Fruit fly (Drosophila melanogaster) whole organism, embryonic: ENCODE results near the gene Xe7.

ENCODE experiments used
- Adf1 ChIP-seq: fragments of 200-800 bp; sonication (Bioruptor generic); IDR thresholded peaks from 2 replicates; pipeline ENCODE4 v1.3.6; 2022; ENCODE audit warnings: missing biosample characterization, missing genetic modification characterization
- Aef1 ChIP-seq: fragments of 200-800 bp; sonication (Bioruptor generic); IDR thresholded peaks from 3 replicates; pipeline ENCODE4 v1.3.6; 2022; ENCODE audit warnings: missing biosample characterization, missing genetic modification characterization
- BEAF-32 ChIP-seq: fragments of 200-800 bp; sonication (Bioruptor generic); optimal IDR thresholded peaks from 3 replicates; lab custom pipeline; 2017; ENCODE audit warnings: missing biosample characterization, missing genetic modification characterization, mild to moderate bottlenecking, moderate library complexity, missing genetic modification reagents
- CG11247 ChIP-seq: fragments of 200-800 bp; sonication (Bioruptor generic); IDR thresholded peaks from 2 replicates; pipeline ENCODE4 v1.3.6; 2022; ENCODE audit warnings: missing biosample characterization, missing genetic modification characterization
- CG11398 ChIP-seq: fragments of 200-800 bp; sonication (Bioruptor generic); optimal IDR thresholded peaks from 2 replicates; lab custom pipeline; 2016; ENCODE audit warnings: missing biosample characterization, missing genetic modification characterization
- CG12942 ChIP-seq: fragments of 200-800 bp; sonication (Bioruptor generic); optimal IDR thresholded peaks from 3 replicates; lab custom pipeline; 2016; ENCODE audit warnings: missing biosample characterization, missing genetic modification characterization
- CG14710 ChIP-seq: fragments of 200-800 bp; sonication (Bioruptor generic); optimal IDR thresholded peaks from 3 replicates; lab custom pipeline; 2019; ENCODE audit warnings: missing biosample characterization, mild to moderate bottlenecking, missing genetic modification characterization, moderate library complexity
- CG1529 ChIP-seq: fragments of 200-800 bp; sonication (Bioruptor generic); optimal IDR thresholded peaks from 3 replicates; lab custom pipeline; 2018; ENCODE audit warnings: missing biosample characterization, missing genetic modification characterization
- CG16779 ChIP-seq: fragments of 200-800 bp; sonication (Bioruptor generic); IDR thresholded peaks from 2 replicates; pipeline ENCODE4 v1.3.6; 2022; ENCODE audit warnings: missing biosample characterization, missing genetic modification characterization
- CG17385 ChIP-seq: fragments of 200-800 bp; sonication (Bioruptor generic); optimal IDR thresholded peaks from 3 replicates; lab custom pipeline; 2018; ENCODE audit warnings: missing biosample characterization, mild to moderate bottlenecking, missing genetic modification characterization
- CG17568 ChIP-seq: fragments of 200-800 bp; sonication (Bioruptor generic); optimal IDR thresholded peaks from 2 replicates; lab custom pipeline; 2018; ENCODE audit warnings: missing biosample characterization, mild to moderate bottlenecking, missing genetic modification characterization, moderate library complexity
- CG17802 ChIP-seq: fragments of 200-800 bp; sonication (Bioruptor generic); optimal IDR thresholded peaks from 2 replicates; lab custom pipeline; 2018; ENCODE audit warnings: missing biosample characterization, mild to moderate bottlenecking, missing genetic modification characterization, moderate library complexity
- CG33557 ChIP-seq: fragments of 200-800 bp; sonication (Bioruptor generic); optimal IDR thresholded peaks from 2 replicates; lab custom pipeline; 2019; ENCODE audit warnings: missing biosample characterization, mild to moderate bottlenecking, missing genetic modification characterization, moderate library complexity
- CG4424 ChIP-seq: fragments of 200-800 bp; sonication (Bioruptor generic); optimal IDR thresholded peaks from 3 replicates; lab custom pipeline; 2016; ENCODE audit warnings: missing biosample characterization, missing genetic modification characterization
- CG4730 ChIP-seq: fragments of 200-800 bp; sonication (Bioruptor generic); IDR thresholded peaks from 2 replicates; pipeline ENCODE4 v1.3.6; 2022; ENCODE audit warnings: missing biosample characterization, missing genetic modification characterization
- CG6175 ChIP-seq: fragments of 200-800 bp; sonication (Bioruptor generic); IDR thresholded peaks from 3 replicates; pipeline ENCODE4 v1.3.6; 2022; ENCODE audit warnings: missing biosample characterization, missing genetic modification characterization
- CG6683 ChIP-seq: fragments of 200-800 bp; sonication (Bioruptor generic); optimal IDR thresholded peaks from 2 replicates; lab custom pipeline; 2017; ENCODE audit warnings: missing biosample characterization, mild to moderate bottlenecking, missing genetic modification characterization, missing genetic modification reagents
- CG8765 ChIP-seq: fragments of 200-800 bp; sonication (Bioruptor generic); IDR thresholded peaks from 2 replicates; pipeline ENCODE4 v1.3.6; 2022; ENCODE audit warnings: missing biosample characterization, missing genetic modification characterization
- CG9609 ChIP-seq: fragments of 200-800 bp; sonication (Bioruptor generic); optimal IDR thresholded peaks from 3 replicates; lab custom pipeline; 2016; ENCODE audit warnings: missing biosample characterization, missing genetic modification characterization
- D19A ChIP-seq: fragments of 200-800 bp; optimal IDR thresholded peaks from 3 replicates; lab custom pipeline; 2019; ENCODE audit warnings: missing biosample characterization, mild to moderate bottlenecking, missing genetic modification characterization, moderate library complexity
- ERR ChIP-seq: fragments of 200-800 bp; sonication (Bioruptor generic); optimal IDR thresholded peaks from 2 replicates; lab custom pipeline; 2016; ENCODE audit warnings: missing biosample characterization, missing genetic modification characterization
- Hand ChIP-seq: fragments of 200-800 bp; sonication (Bioruptor generic); optimal IDR thresholded peaks from 2 replicates; lab custom pipeline; 2017; ENCODE audit warnings: mild to moderate bottlenecking, missing biosample characterization, missing genetic modification reagents, missing genetic modification characterization
- HmgD ChIP-seq: fragments of 200-800 bp; sonication (Bioruptor generic); optimal IDR thresholded peaks from 3 replicates; lab custom pipeline; 2016; ENCODE audit warnings: missing biosample characterization, missing genetic modification characterization
- NC2α ChIP-seq: fragments of 200-800 bp; sonication (Bioruptor generic); optimal IDR thresholded peaks from 2 replicates; lab custom pipeline; 2016; ENCODE audit warnings: missing biosample characterization, missing genetic modification characterization
- NC2β ChIP-seq: fragments of 200-800 bp; sonication (Bioruptor generic); optimal IDR thresholded peaks from 2 replicates; lab custom pipeline; 2016; ENCODE audit warnings: missing biosample characterization, missing genetic modification characterization
- NFAT ChIP-seq: fragments of 200-800 bp; sonication (Bioruptor generic); IDR thresholded peaks from 2 replicates; pipeline ENCODE4 v1.3.6; 2022; ENCODE audit warnings: missing biosample characterization, missing genetic modification characterization
- NK7.1 ChIP-seq: fragments of 200-800 bp; sonication (Bioruptor generic); optimal IDR thresholded peaks from 3 replicates; lab custom pipeline; 2016; ENCODE audit warnings: missing biosample characterization, missing genetic modification characterization
- NfI ChIP-seq: fragments of 200-800 bp; sonication (Bioruptor generic); optimal IDR thresholded peaks from 3 replicates; lab custom pipeline; 2018; ENCODE audit warnings: missing biosample characterization, mild to moderate bottlenecking, missing genetic modification characterization, moderate library complexity
- Ptx1 ChIP-seq: fragments of 200-800 bp; sonication (Bioruptor generic); IDR thresholded peaks from 2 replicates; pipeline ENCODE4 v1.3.6; 2022; ENCODE audit warnings: missing biosample characterization, missing genetic modification characterization
- Rx ChIP-seq: fragments of 200-800 bp; sonication (Bioruptor generic); IDR thresholded peaks from 2 replicates; pipeline ENCODE4 v1.3.6; 2022; ENCODE audit warnings: missing biosample characterization, missing genetic modification characterization
- Sox102F ChIP-seq: fragments of 200-800 bp; sonication (Bioruptor generic); optimal IDR thresholded peaks from 2 replicates; lab custom pipeline; 2018; ENCODE audit warnings: missing biosample characterization, mild to moderate bottlenecking, missing genetic modification characterization, moderate library complexity
- Sry-β ChIP-seq: fragments of 200-800 bp; sonication (Bioruptor generic); optimal IDR thresholded peaks from 2 replicates; lab custom pipeline; 2018; ENCODE audit warnings: missing biosample characterization, mild to moderate bottlenecking, missing genetic modification characterization, moderate library complexity
- ash1 ChIP-seq: fragments of 200-800 bp; sonication (Bioruptor generic); optimal IDR thresholded peaks from 2 replicates; lab custom pipeline; 2018; ENCODE audit warnings: missing biosample characterization, mild to moderate bottlenecking, missing genetic modification characterization
- bab2 ChIP-seq: fragments of 200-800 bp; sonication (Bioruptor generic); optimal IDR thresholded peaks from 2 replicates; lab custom pipeline; 2016; ENCODE audit warnings: missing biosample characterization, missing genetic modification characterization
- caup ChIP-seq: fragments of 200-800 bp; sonication (Bioruptor generic); optimal IDR thresholded peaks from 3 replicates; lab custom pipeline; 2017; ENCODE audit warnings: missing biosample characterization, mild to moderate bottlenecking, missing genetic modification characterization, moderate library complexity; ENCODE audit not compliant: severe bottlenecking
- chn ChIP-seq: fragments of 200-800 bp; sonication (Bioruptor generic); optimal IDR thresholded peaks from 2 replicates; lab custom pipeline; 2016; ENCODE audit warnings: missing biosample characterization, missing genetic modification characterization
- crp ChIP-seq, 2 experiments: fragments of 200-800 bp; sonication (Bioruptor generic); optimal IDR thresholded peaks; 2 replicates in 1 of 2; 3 replicates in 1 of 2; lab custom pipeline; 2017; ENCODE audit warnings: missing biosample characterization in 2 of 2, missing genetic modification characterization in 2 of 2, mild to moderate bottlenecking in 1 of 2, moderate library complexity in 1 of 2
- dpn ChIP-seq, 2 experiments: fragments of 200-800 bp; sonication (Bioruptor generic); optimal IDR thresholded peaks; 3 replicates each; lab custom pipeline; 2016; ENCODE audit warnings: missing biosample characterization in 2 of 2, missing genetic modification characterization in 2 of 2
- gcm2 ChIP-seq: fragments of 200-800 bp; sonication (Bioruptor generic); optimal IDR thresholded peaks from 2 replicates; lab custom pipeline; 2016; ENCODE audit warnings: missing biosample characterization, missing genetic modification characterization
- grn ChIP-seq: fragments of 200-800 bp; sonication (Bioruptor generic); optimal IDR thresholded peaks from 3 replicates; lab custom pipeline; 2017; ENCODE audit warnings: missing biosample characterization, missing genetic modification characterization
- knrl ChIP-seq: fragments of 200-800 bp; sonication (Bioruptor generic); IDR thresholded peaks from 3 replicates; pipeline ENCODE4 v1.3.6; 2022; ENCODE audit warnings: missing biosample characterization, missing genetic modification characterization; ENCODE audit not compliant: partially characterized antibody
- org-1 ChIP-seq: fragments of 200-800 bp; sonication (Bioruptor generic); optimal IDR thresholded peaks from 2 replicates; lab custom pipeline; 2017; ENCODE audit warnings: missing biosample characterization, missing genetic modification characterization
- pb ChIP-seq: fragments of 200-800 bp; sonication (Bioruptor generic); optimal IDR thresholded peaks from 3 replicates; lab custom pipeline; 2016; ENCODE audit warnings: missing biosample characterization, missing genetic modification characterization
- pfk ChIP-seq: fragments of 200-800 bp; sonication (Bioruptor generic); optimal IDR thresholded peaks from 2 replicates; lab custom pipeline; 2018; ENCODE audit warnings: missing biosample characterization, mild to moderate bottlenecking, missing genetic modification characterization, moderate library complexity
- ssp ChIP-seq: fragments of 200-800 bp; sonication (Bioruptor generic); IDR thresholded peaks from 2 replicates; pipeline ENCODE4 v1.3.6; 2022; ENCODE audit warnings: missing biosample characterization, missing genetic modification characterization
- tin ChIP-seq: fragments of 200-800 bp; sonication (Bioruptor generic); optimal IDR thresholded peaks from 3 replicates; lab custom pipeline; 2016; ENCODE audit warnings: missing biosample characterization, missing genetic modification characterization
- zen ChIP-seq: fragments of 200-800 bp; sonication (Bioruptor generic); optimal IDR thresholded peaks from 3 replicates; lab custom pipeline; 2018; ENCODE audit warnings: missing biosample characterization, mild to moderate bottlenecking, missing genetic modification characterization, moderate library complexity

Gene Xe7

dm6 chr3R:5627552-5627951, 41.6 kb downstream of the Xe7 start, which contains the start of gene CG31551:
TSS of gene CG31551 (plus strand) at chr3R:5627852.
- TF ChIP-seq CG6175 (GFP tag; lab: Robert Waterston, UW) (no peak), CG4730 (GFP tag; lab: Robert Waterston, UW) (no peak), CG11398 (no peak)
- TF ChIP-seq, all 482 proteins: peak for 0

dm6 chr3R:5624115-5624878, 44.8 kb downstream of the Xe7 start, which contains the start of the genes Dph4, Spec2 and RpL13A:
TSS of gene Dph4 (minus strand) at chr3R:5624125.
TSS of gene Spec2 (minus strand) at chr3R:5624125.
TSS of gene RpL13A (plus strand) at chr3R:5624474.
- TF ChIP-seq Sox102F (GFP tag; lab: Kevin White, UChicago), result no peak
- TF ChIP-seq pb (GFP tag; lab: Kevin White, UChicago), result peak; percentile 95
- peak; percentile 99 for TF ChIP-seq BEAF-32 (GFP tag; lab: Kevin White, UChicago)
- no peak for TF ChIP-seq CG8765 (GFP tag; lab: Robert Waterston, UW)
- TF ChIP-seq ssp (GFP tag; lab: Robert Waterston, UW), result no peak
- peak; percentile 70 for TF ChIP-seq Sry-β (GFP tag; lab: Kevin White, UChicago)
- TF ChIP-seq NFAT, result no peak
- TF ChIP-seq Hand (GFP tag; lab: Kevin White, UChicago), result peak; percentile 87
- TF ChIP-seq HmgD (GFP tag; lab: Kevin White, UChicago), result peak; percentile 86
- peak; percentile 81 for TF ChIP-seq ERR (GFP tag; lab: Kevin White, UChicago)
- peak; percentile 78 for TF ChIP-seq NC2α (GFP tag; lab: Kevin White, UChicago)
- TF ChIP-seq grn, result peak; percentile 76
- TF ChIP-seq gcm2, result peak; percentile 88
- peak; percentile 90 for TF ChIP-seq NK7.1 (GFP tag; lab: Kevin White, UChicago)
- peak; percentile 91 for TF ChIP-seq CG33557 (GFP tag; lab: Kevin White, UChicago)
- TF ChIP-seq tin (GFP tag; lab: Kevin White, UChicago), result peak; percentile 85
- TF ChIP-seq caup (GFP tag; lab: Kevin White, UChicago), result peak; percentile 98
- peak; percentile 95 for TF ChIP-seq CG14710 (tag; lab: Kevin White, UChicago)
- peak; percentile 89 for TF ChIP-seq CG6683 (GFP tag; lab: Kevin White, UChicago)
- peak; percentile 84 for TF ChIP-seq pfk
- peak; percentile 86 for TF ChIP-seq chn (GFP tag; lab: Kevin White, UChicago)
- peak; percentile 91 for TF ChIP-seq CG17385 (GFP tag; lab: Kevin White, UChicago)
- peak; percentile 80 for TF ChIP-seq CG12942 (GFP tag; lab: Kevin White, UChicago)
- TF ChIP-seq Adf1, result no peak
- peak; percentile 97 for TF ChIP-seq NfI (GFP tag; lab: Kevin White, UChicago)
- peak; percentile 77 for TF ChIP-seq bab2 (GFP tag; lab: Kevin White, UChicago)
- peak; percentile 92 for TF ChIP-seq org-1
- peak; percentile 85 for TF ChIP-seq zen
- peak; percentile 81 to 93 for TF ChIP-seq dpn (GFP tag; optimal IDR thresholded peaks at IDR 0.05; lab: Kevin White, UChicago)
- TF ChIP-seq knrl (GFP tag; lab: Robert Waterston, UW), result no peak
- TF ChIP-seq D19A, result peak; percentile 61
- peak; percentile 90 for TF ChIP-seq CG4424
- no peak for TF ChIP-seq Ptx1 (GFP tag; lab: Robert Waterston, UW)
- peak; percentile 95 for TF ChIP-seq CG9609 (GFP tag; lab: Kevin White, UChicago)
- TF ChIP-seq CG1529, result peak; percentile 88
- TF ChIP-seq CG17568 (GFP tag; lab: Kevin White, UChicago), result peak; percentile 88
- peak; percentile 85 for TF ChIP-seq CG17802 (tag; lab: Kevin White, UChicago)
- TF ChIP-seq CG11247 (GFP tag; lab: Robert Waterston, UW), result no peak
- peak; percentile 99 for TF ChIP-seq NC2β (GFP tag; lab: Kevin White, UChicago)
- TF ChIP-seq CG16779 (GFP tag; lab: Robert Waterston, UW), result no peak
- TF ChIP-seq Aef1, result no peak
- no peak for TF ChIP-seq Rx (GFP tag; lab: Robert Waterston, UW)
- TF ChIP-seq crp (GFP tag; optimal IDR thresholded peaks at IDR 0.05; lab: Kevin White, UChicago), result peak in 1 of 2 experiments; percentile 67
- TF ChIP-seq ash1 (GFP tag; lab: Kevin White, UChicago), result peak; percentile 98
